Worm (Caenorhabditis elegans): ENCODE data around the gene chmp-7.

ce11 chrII:9042059-9042458, 12.7 kb upstream of the chmp-7 start:
- TF ChIP-seq nhr-28 (tag; optimal IDR thresholded peaks at IDR 0.05) (no peak), ama-1 (optimal IDR thresholded peaks at IDR 0.05) (no peak), nhr-25 (tag; optimal IDR thresholded peaks at IDR 0.05) (no peak), ceh-82 (tag; optimal IDR thresholded peaks at IDR 0.05) (no peak)
